Worm (Caenorhabditis elegans): Measurements from ENCODE around the gene dpy-22.
A peak's percentile ranks its signal among the peaks of the same experiment; 100 is the strongest.

dpy-22 gene

ce11 chrX:9837989-9838541, 16.0 kb upstream of the dpy-22 start, which contains the start of gene ipla-2:
TSS of gene ipla-2 (minus strand) at chrX:9838039.
- TF ChIP-seq alr-1 (tag; optimal IDR thresholded peaks at IDR 0.05; ENCODE audit: borderline replicate concordance), result no peak
- TF ChIP-seq ces-1 (GFP tag; optimal IDR thresholded peaks at IDR 0.05), result no peak
- TF ChIP-seq ceh-90 (tag; optimal IDR thresholded peaks at IDR 0.05), result no peak
- peak; percentile 26 to 30 for TF ChIP-seq efl-1 (optimal IDR thresholded peaks at IDR 0.05)
- TF ChIP-seq efl-1 (GFP tag; optimal IDR thresholded peaks at IDR 0.05 in 1 of 2), result peak; percentile 34 to 65
- peak; percentile 47 for TF ChIP-seq jun-1 (tag; optimal IDR thresholded peaks at IDR 0.05)
- TF ChIP-seq hpl-2 (GFP tag; optimal IDR thresholded peaks at IDR 0.05), result peak; percentile 68
- peak; percentile 40 to 59 (median 48) for TF ChIP-seq dpl-1 (GFP tag; optimal IDR thresholded peaks at IDR 0.05)
- TF ChIP-seq lin-13 (GFP tag; optimal IDR thresholded peaks at IDR 0.05), result peak; percentile 67
- TF ChIP-seq xbp-1 (tag; optimal IDR thresholded peaks at IDR 0.05), result peak; percentile 59
- TF ChIP-seq unc-98 (GFP tag; IDR thresholded peaks at IDR 0.05), result no peak
- TF ChIP-seq lsy-2 (tag; optimal IDR thresholded peaks at IDR 0.05), result peak; percentile 59 to 70
- TF ChIP-seq nhr-85 (tag), result peak; percentile 69
- TF ChIP-seq hlh-4 (tag; optimal IDR thresholded peaks at IDR 0.05), result no peak
- TF ChIP-seq sup-37 (GFP tag; optimal IDR thresholded peaks at IDR 0.05), result no peak
- no peak for TF ChIP-seq tlp-1 (tag; optimal IDR thresholded peaks at IDR 0.05)
- TF ChIP-seq unc-30 (tag; optimal IDR thresholded peaks at IDR 0.05), result no peak
- peak; percentile 55 for TF ChIP-seq rnt-1 (tag; optimal IDR thresholded peaks at IDR 0.05)
- no peak for TF ChIP-seq unc-86 (tag; optimal IDR thresholded peaks at IDR 0.05)
- TF ChIP-seq fkh-4 (tag; optimal IDR thresholded peaks at IDR 0.05; ENCODE audit: borderline replicate concordance), result no peak
- TF ChIP-seq C16A3.4 (tag; optimal IDR thresholded peaks at IDR 0.05), result peak; percentile 65
- TF ChIP-seq lin-39 (tag; optimal IDR thresholded peaks at IDR 0.05), result no peak
- TF ChIP-seq nhr-28 (tag; optimal IDR thresholded peaks at IDR 0.05), result no peak
- peak; percentile 15 for TF ChIP-seq egl-13 (tag; optimal IDR thresholded peaks at IDR 0.05)
- no peak for TF ChIP-seq ceh-88 (GFP tag; IDR thresholded peaks at IDR 0.05)
- peak in 1 of 2 experiments; percentile 92 for TF ChIP-seq mdl-1 (tag; optimal IDR thresholded peaks at IDR 0.05)
- TF ChIP-seq pag-3 (tag; optimal IDR thresholded peaks at IDR 0.05; ENCODE audit: borderline replicate concordance, insufficient read depth), result peak; percentile 50
- no peak for TF ChIP-seq zip-4 (GFP tag; optimal IDR thresholded peaks at IDR 0.05)
- TF ChIP-seq C34B4.2 (tag; optimal IDR thresholded peaks at IDR 0.05), result no peak
- peak; percentile 28 for TF ChIP-seq nhr-90 (tag; optimal IDR thresholded peaks at IDR 0.05; ENCODE audit: poor library complexity)
- no peak for TF ChIP-seq pqm-1 (tag; optimal IDR thresholded peaks at IDR 0.05)
- TF ChIP-seq aha-1 (tag; optimal IDR thresholded peaks at IDR 0.05), result no peak
- no peak for TF ChIP-seq zag-1 (tag; optimal IDR thresholded peaks at IDR 0.05)
- peak; percentile 10 for TF ChIP-seq ztf-4 (tag; optimal IDR thresholded peaks at IDR 0.05)
- TF ChIP-seq irx-1 (tag; optimal IDR thresholded peaks at IDR 0.05), result peak; percentile 31
- TF ChIP-seq pax-3 (tag; optimal IDR thresholded peaks at IDR 0.05), result peak; percentile 17
- TF ChIP-seq ama-1 (optimal IDR thresholded peaks at IDR 0.05), result no peak
- peak; percentile 32 for TF ChIP-seq ceh-8 (GFP tag; optimal IDR thresholded peaks at IDR 0.05)
- TF ChIP-seq dsc-1 (tag; optimal IDR thresholded peaks at IDR 0.05), result peak; percentile 15
- no peak for TF ChIP-seq nhr-237 (tag; optimal IDR thresholded peaks at IDR 0.05)
- no peak for TF ChIP-seq aly-2 (tag; optimal IDR thresholded peaks at IDR 0.05)
- no peak for TF ChIP-seq unc-130 (tag; optimal IDR thresholded peaks at IDR 0.05)
- no peak for TF ChIP-seq nhr-77 (tag; optimal IDR thresholded peaks at IDR 0.05)
- peak; percentile 94 for TF ChIP-seq lin-14 (GFP tag; optimal IDR thresholded peaks at IDR 0.05)
- no peak for TF ChIP-seq hlh-17 (GFP tag; optimal IDR thresholded peaks at IDR 0.05; ENCODE audit: borderline replicate concordance)
- no peak for TF ChIP-seq C04F5.9 (tag; optimal IDR thresholded peaks at IDR 0.05)
- peak; percentile 77 for TF ChIP-seq fkh-8 (tag; optimal IDR thresholded peaks at IDR 0.05)
- TF ChIP-seq unc-62 (GFP tag; optimal IDR thresholded peaks at IDR 0.05), result no peak
- no peak for TF ChIP-seq ceh-63 (GFP tag; optimal IDR thresholded peaks at IDR 0.05)
- TF ChIP-seq nhr-71 (tag; optimal IDR thresholded peaks at IDR 0.05), result peak; percentile 82
- TF ChIP-seq grh-1 (GFP tag; IDR thresholded peaks at IDR 0.05), result no peak
- peak; percentile 26 to 75 for TF ChIP-seq lin-35 (GFP tag; optimal IDR thresholded peaks at IDR 0.05)
- no peak for TF ChIP-seq elt-2 (tag; optimal IDR thresholded peaks at IDR 0.05)

All from whole organism, L1 larva.